Fruit fly (Drosophila melanogaster) whole organism, pupa: ENCODE data around the gene vir-1.

Experiments
- CG10348 ChIP-seq: fragments of 200-800 bp; sonication (Bioruptor generic); IDR thresholded peaks from 2 replicates; pipeline ENCODE4 v1.3.6; 2022; ENCODE audit warnings: missing biosample characterization, missing genetic modification characterization
- CG12605 ChIP-seq: fragments of 200-800 bp; sonication (Bioruptor generic); IDR thresholded peaks from 2 replicates; pipeline ENCODE4 v1.3.6; 2022; ENCODE audit warnings: missing biosample characterization, missing genetic modification characterization
- CG13204 ChIP-seq: fragments of 200-800 bp; sonication (Bioruptor generic); optimal IDR thresholded peaks from 2 replicates; lab custom pipeline; 2018; ENCODE audit warnings: missing biosample characterization, mild to moderate bottlenecking, missing genetic modification characterization, moderate library complexity
- CG14655 ChIP-seq: fragments of 200-800 bp; sonication (Bioruptor generic); optimal IDR thresholded peaks from 3 replicates; lab custom pipeline; 2017; ENCODE audit warnings: mild to moderate bottlenecking, missing biosample characterization, missing genetic modification reagents, missing genetic modification characterization
- CG15710 ChIP-seq: fragments of 200-800 bp; sonication (Bioruptor generic); optimal IDR thresholded peaks from 2 replicates; lab custom pipeline; 2018; ENCODE audit warnings: missing biosample characterization, mild to moderate bottlenecking, missing genetic modification characterization, moderate library complexity
- CG17806 ChIP-seq: fragments of 200-800 bp; sonication (Bioruptor generic); optimal IDR thresholded peaks from 2 replicates; lab custom pipeline; 2018; ENCODE audit warnings: missing biosample characterization, mild to moderate bottlenecking, missing genetic modification characterization, moderate library complexity
- CG32121 ChIP-seq: fragments of 200-800 bp; sonication (Bioruptor generic); IDR thresholded peaks from 2 replicates; pipeline ENCODE4 v1.3.6; 2022; ENCODE audit warnings: missing biosample characterization, missing genetic modification characterization
- CG34367 ChIP-seq: fragments of 200-800 bp; sonication (Bioruptor generic); optimal IDR thresholded peaks from 2 replicates; lab custom pipeline; 2018; ENCODE audit warnings: missing biosample characterization, mild to moderate bottlenecking, missing genetic modification characterization
- CG4496 ChIP-seq: fragments of 200-800 bp; sonication (Bioruptor generic); IDR thresholded peaks from 3 replicates; pipeline ENCODE4 v1.3.6; 2022; ENCODE audit warnings: missing biosample characterization, missing genetic modification characterization
- CG8159 ChIP-seq: fragments of 200-800 bp; sonication (Bioruptor generic); optimal IDR thresholded peaks from 3 replicates; lab custom pipeline; 2018; ENCODE audit warnings: missing biosample characterization, mild to moderate bottlenecking, missing genetic modification characterization, moderate library complexity
- CG8301 ChIP-seq: fragments of 200-800 bp; sonication (Bioruptor generic); optimal IDR thresholded peaks from 2 replicates; lab custom pipeline; 2018; ENCODE audit warnings: missing biosample characterization, mild to moderate bottlenecking, missing genetic modification characterization
- CG9948 ChIP-seq: fragments of 200-800 bp; sonication (Bioruptor generic); optimal IDR thresholded peaks from 2 replicates; lab custom pipeline; 2018; ENCODE audit warnings: missing biosample characterization, mild to moderate bottlenecking, missing genetic modification characterization, moderate library complexity
- D1 ChIP-seq: fragments of 200-800 bp; sonication (Bioruptor generic); optimal IDR thresholded peaks from 2 replicates; lab custom pipeline; 2018; ENCODE audit warnings: missing biosample characterization, mild to moderate bottlenecking, missing genetic modification characterization, moderate library complexity
- EcR ChIP-seq: fragments of 200-800 bp; sonication (Bioruptor generic); optimal IDR thresholded peaks from 3 replicates; lab custom pipeline; 2019; ENCODE audit warnings: missing biosample characterization, missing genetic modification characterization, mild to moderate bottlenecking, moderate library complexity, missing genetic modification reagents
- Ets98B ChIP-seq: fragments of 200-800 bp; sonication (Bioruptor generic); IDR thresholded peaks from 2 replicates; pipeline ENCODE4 v1.3.6; 2022; ENCODE audit warnings: missing biosample characterization, missing genetic modification characterization
- Pif1A ChIP-seq: fragments of 200-800 bp; sonication (Bioruptor generic); optimal IDR thresholded peaks from 3 replicates; lab custom pipeline; 2016; ENCODE audit warnings: missing biosample characterization, missing genetic modification characterization
- Pif1B ChIP-seq: fragments of 200-800 bp; sonication (Bioruptor generic); optimal IDR thresholded peaks from 3 replicates; lab custom pipeline; 2016; ENCODE audit warnings: missing biosample characterization, missing genetic modification characterization
- Snoo ChIP-seq: fragments of 200-800 bp; sonication (Bioruptor generic); optimal IDR thresholded peaks from 3 replicates; lab custom pipeline; 2017; ENCODE audit warnings: missing biosample characterization, mild to moderate bottlenecking, missing genetic modification characterization, inconsistent platforms
- fd96Ca ChIP-seq: fragments of 200-800 bp; sonication (Bioruptor generic); IDR thresholded peaks from 3 replicates; pipeline ENCODE4 v1.3.6; 2022; ENCODE audit warnings: missing biosample characterization, missing genetic modification characterization
- gl ChIP-seq: fragments of 200-800 bp; sonication (Bioruptor generic); optimal IDR thresholded peaks from 2 replicates; lab custom pipeline; 2018; ENCODE audit warnings: missing biosample characterization, mild to moderate bottlenecking, missing genetic modification characterization
- rn ChIP-seq: fragments of 200-800 bp; sonication (Bioruptor generic); IDR thresholded peaks from 2 replicates; pipeline ENCODE4 v1.3.6; 2022; ENCODE audit warnings: missing biosample characterization, missing genetic modification characterization

Gene vir-1

dm6 chr2L:12459841-12460240, 36.6 kb upstream of the vir-1 start:
- TF ChIP-seq CG4496 (GFP tag; lab: Robert Waterston, UW) (no peak), CG12605 (no peak), CG8301 (tag; lab: Kevin White, UChicago) (no peak), CG32121 (GFP tag; lab: Robert Waterston, UW) (no peak)
- TF ChIP-seq, all 21 proteins: peak for 0

dm6 chr2L:12459191-12459590, 36.0 kb upstream of the vir-1 start:
- no peak for TF ChIP-seq CG14655 (GFP tag; lab: Kevin White, UChicago)
- TF ChIP-seq Ets98B (GFP tag; lab: Robert Waterston, UW) = no peak
- no peak for TF ChIP-seq EcR (GFP tag; lab: Kevin White, UChicago)
- TF ChIP-seq CG4496 (GFP tag; lab: Robert Waterston, UW) = no peak
- TF ChIP-seq CG15710 = no peak
- TF ChIP-seq CG32121 (GFP tag; lab: Robert Waterston, UW) = no peak
- TF ChIP-seq Snoo (tag; lab: Kevin White, UChicago) = no peak
- TF ChIP-seq CG17806 (tag; lab: Kevin White, UChicago) = no peak
- no peak for TF ChIP-seq CG13204 (GFP tag; lab: Kevin White, UChicago)
- no peak for TF ChIP-seq Pif1B
- TF ChIP-seq D1 (tag; lab: Kevin White, UChicago) = no peak
- no peak for TF ChIP-seq CG34367 (tag; lab: Kevin White, UChicago)
- TF ChIP-seq CG12605 = no peak
- TF ChIP-seq CG8159 (tag; lab: Kevin White, UChicago) = no peak
- TF ChIP-seq fd96Ca (GFP tag; lab: Robert Waterston, UW) = no peak
- TF ChIP-seq Pif1A (GFP tag; lab: Kevin White, UChicago) = no peak
- TF ChIP-seq CG9948 (tag; lab: Kevin White, UChicago) = no peak
- TF ChIP-seq gl (tag; lab: Kevin White, UChicago) = no peak
- TF ChIP-seq rn (GFP tag; lab: Robert Waterston, UW) = no peak
- no peak for TF ChIP-seq CG8301 (tag; lab: Kevin White, UChicago)

dm6 chr2L:12457715-12458114, 34.5 kb upstream of the vir-1 start:
- no peak for TF ChIP-seq CG8301 (tag; lab: Kevin White, UChicago)
- TF ChIP-seq CG8159 (tag; lab: Kevin White, UChicago) = no peak
- TF ChIP-seq CG15710 = no peak
- TF ChIP-seq CG13204 (GFP tag; lab: Kevin White, UChicago) = peak; percentile 3
- TF ChIP-seq Pif1A (GFP tag; lab: Kevin White, UChicago) = no peak
- TF ChIP-seq CG14655 (GFP tag; lab: Kevin White, UChicago) = no peak

dm6 chr2L:12457201-12457600, 34.0 kb upstream of the vir-1 start:
- TF ChIP-seq CG8301 (tag; lab: Kevin White, UChicago) = no peak
- TF ChIP-seq CG34367 (tag; lab: Kevin White, UChicago) = no peak
- no peak for TF ChIP-seq CG17806 (tag; lab: Kevin White, UChicago)
- no peak for TF ChIP-seq CG12605
- no peak for TF ChIP-seq Pif1B
- TF ChIP-seq fd96Ca (GFP tag; lab: Robert Waterston, UW) = no peak

- TF ChIP-seq CG13204 (GFP tag; lab: Kevin White, UChicago) (no peak), CG10348 (GFP tag; lab: Robert Waterston, UW) (no peak), rn (GFP tag; lab: Robert Waterston, UW) (no peak), D1 (tag; lab: Kevin White, UChicago) (no peak), Snoo (tag; lab: Kevin White, UChicago) (no peak), CG8301 (tag; lab: Kevin White, UChicago) (no peak), EcR (GFP tag; lab: Kevin White, UChicago) (no peak), CG34367 (tag; lab: Kevin White, UChicago) (no peak), CG14655 (GFP tag; lab: Kevin White, UChicago) (no peak), Pif1A (GFP tag; lab: Kevin White, UChicago) (no peak), fd96Ca (GFP tag; lab: Robert Waterston, UW) (no peak; the same call in 2 of the 3 replicates), CG17806 (tag; lab: Kevin White, UChicago) (no peak), CG8159 (tag; lab: Kevin White, UChicago) (no peak)
- TF ChIP-seq, all 21 proteins: peak for 0
Measured at dm6 chr2L:12455750-12456149, 32.5 kb upstream of the vir-1 start.

dm6 chr2L:12455049-12455448, 31.8 kb upstream of the vir-1 start:
- TF ChIP-seq CG32121 (GFP tag; lab: Robert Waterston, UW) (0 out of 2 replicates have a peak, but pooled peaks have one; percentile 15), D1 (tag; lab: Kevin White, UChicago) (peak; percentile 61), EcR (GFP tag; lab: Kevin White, UChicago) (no peak)

dm6 chr2L:12453192-12453800, 30.1 kb upstream of the vir-1 start, which contains the start of gene CG5418:
TSS of gene CG5418 (minus strand) at chr2L:12453242.
- TF ChIP-seq CG12605 (no peak), rn (GFP tag; lab: Robert Waterston, UW) (no peak), CG4496 (GFP tag; lab: Robert Waterston, UW) (no peak), CG10348 (GFP tag; lab: Robert Waterston, UW) (no peak), CG14655 (GFP tag; lab: Kevin White, UChicago) (no peak), Snoo (tag; lab: Kevin White, UChicago) (no peak), Pif1B (no peak), CG32121 (GFP tag; lab: Robert Waterston, UW) (no peak), CG8301 (tag; lab: Kevin White, UChicago) (no peak), Pif1A (GFP tag; lab: Kevin White, UChicago) (no peak), CG17806 (tag; lab: Kevin White, UChicago) (no peak), CG34367 (tag; lab: Kevin White, UChicago) (no peak), CG8159 (tag; lab: Kevin White, UChicago) (no peak), fd96Ca (GFP tag; lab: Robert Waterston, UW) (no peak), gl (tag; lab: Kevin White, UChicago) (no peak), Ets98B (GFP tag; lab: Robert Waterston, UW) (no peak), CG15710 (no peak), EcR (GFP tag; lab: Kevin White, UChicago) (no peak), CG13204 (GFP tag; lab: Kevin White, UChicago) (no peak)
- TF ChIP-seq, all 21 proteins: peak for 0
